Fruit fly (Drosophila melanogaster) whole organism, wandering third instar larva: ENCODE data around the gene FIG4.

Experiments
- Dfd ChIP-seq: fragments of >200 bp; optimal IDR thresholded peaks from 2 replicates; lab custom pipeline; 2017; ENCODE audit warnings: missing biosample characterization, missing genetic modification characterization
- Myc ChIP-seq: fragments of >200 bp; optimal IDR thresholded peaks from 2 replicates; lab custom pipeline; 2017
- N ChIP-seq: fragments of >200 bp; optimal IDR thresholded peaks from 2 replicates; lab custom pipeline; 2018; ENCODE audit warnings: missing biosample characterization, missing external identifiers, missing genetic modification characterization
- Vsx2 ChIP-seq: fragments of 200-300, 225-300 bp; sonication (Bioruptor generic); optimal IDR thresholded peaks from 2 replicates; lab custom pipeline; 2018; ENCODE audit warnings: missing biosample characterization, missing genetic modification characterization; ENCODE audit not compliant: partially characterized antibody
- brk ChIP-seq: fragments of 200-800 bp; sonication (Bioruptor generic); optimal IDR thresholded peaks from 2 replicates; lab custom pipeline; 2016; ENCODE audit warnings: missing biosample characterization, mild to moderate bottlenecking, missing genetic modification characterization
- tai ChIP-seq: sonication (Bioruptor generic); optimal IDR thresholded peaks from 2 replicates; lab custom pipeline; 2016; ENCODE audit warnings: missing biosample characterization, missing genetic modification characterization
- usp ChIP-seq: fragments of >200 bp; optimal IDR thresholded peaks from 2 replicates; lab custom pipeline; 2017; ENCODE audit warnings: missing biosample characterization, missing genetic modification characterization

DNA sequence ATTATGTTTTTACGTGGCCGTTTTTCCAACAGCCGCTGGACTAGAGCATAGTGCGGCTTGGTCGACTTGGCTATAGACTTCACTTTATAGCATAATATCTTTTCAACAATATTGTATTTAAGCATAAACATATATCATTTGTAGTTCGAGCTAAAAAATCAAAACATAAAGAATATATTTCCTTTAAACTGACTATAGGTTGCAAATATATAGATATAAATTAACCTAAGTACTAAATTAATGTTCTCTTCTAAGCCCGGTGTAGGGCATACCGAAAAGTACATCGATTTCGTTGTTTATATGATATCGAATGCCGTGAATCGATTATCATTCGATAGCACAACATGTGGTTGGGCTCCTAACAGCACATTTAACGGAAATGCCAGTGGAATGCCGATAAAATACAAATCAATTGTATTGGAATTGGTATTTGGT, 16.4 kb upstream of the FIG4 start, which contains the start of gene MFS18:
- TF ChIP-seq Myc (lab: Kevin White, UChicago) (peak; percentile 77), Dfd (GFP tag; lab: Kevin White, UChicago) (no peak), N (GFP tag; lab: Kevin White, UChicago) (no peak), brk (GFP tag; lab: Kevin White, UChicago) (no peak), Vsx2 (GFP tag; lab: Kevin White, UChicago) (no peak), usp (GFP tag; lab: Kevin White, UChicago) (no peak), tai (GFP tag; lab: Kevin White, UChicago) (no peak)
